Fruit fly (Drosophila melanogaster) whole organism, embryonic: Measurements from ENCODE around the gene Mur2B.
A peak's percentile ranks its signal among the peaks of the same experiment; 100 is the strongest.

Source experiments
- Antp ChIP-seq: fragments of 200-800 bp; sonication (Bioruptor generic); optimal IDR thresholded peaks from 3 replicates; lab custom pipeline; 2016; ENCODE audit warnings: missing biosample characterization, missing genetic modification characterization
- CG11456 ChIP-seq: fragments of 200-800 bp; sonication (Bioruptor generic); IDR thresholded peaks from 3 replicates; pipeline ENCODE4 v1.3.6; 2022; ENCODE audit warnings: missing biosample characterization, missing genetic modification characterization
- CG12391 ChIP-seq: fragments of 200-800 bp; sonication (Bioruptor generic); optimal IDR thresholded peaks from 3 replicates; lab custom pipeline; 2018; ENCODE audit warnings: missing biosample characterization, mild to moderate bottlenecking, missing genetic modification characterization, moderate library complexity
- CG14667 ChIP-seq: fragments of 200-800 bp; sonication (Bioruptor generic); IDR thresholded peaks from 2 replicates; pipeline ENCODE4 v1.3.6; 2022; ENCODE audit warnings: missing biosample characterization, missing genetic modification characterization
- CG18011 ChIP-seq: fragments of 200-800 bp; sonication (Bioruptor generic); optimal IDR thresholded peaks from 2 replicates; lab custom pipeline; 2017; ENCODE audit warnings: missing biosample characterization, missing genetic modification characterization, mild to moderate bottlenecking, moderate library complexity, missing genotype
- CG2120 ChIP-seq: fragments of 200-800 bp; sonication (Bioruptor generic); optimal IDR thresholded peaks from 3 replicates; lab custom pipeline; 2016; ENCODE audit warnings: missing biosample characterization, missing genetic modification characterization
- CG2678 ChIP-seq: fragments of 200-800 bp; sonication (Bioruptor generic); optimal IDR thresholded peaks from 3 replicates; lab custom pipeline; 2019; ENCODE audit warnings: missing biosample characterization, mild to moderate bottlenecking, missing genetic modification characterization, moderate library complexity
- CG30403 ChIP-seq: fragments of 200-800 bp; sonication (Bioruptor generic); optimal IDR thresholded peaks from 3 replicates; lab custom pipeline; 2016; ENCODE audit warnings: missing biosample characterization, missing genetic modification characterization
- CG31365 ChIP-seq: fragments of 200-800 bp; sonication (Bioruptor generic); optimal IDR thresholded peaks from 2 replicates; lab custom pipeline; 2018; ENCODE audit warnings: missing biosample characterization, mild to moderate bottlenecking, missing genetic modification characterization
- CG3995 ChIP-seq: fragments of 200-800 bp; sonication (Bioruptor generic); optimal IDR thresholded peaks from 3 replicates; lab custom pipeline; 2016; ENCODE audit warnings: missing biosample characterization, missing genetic modification characterization
- CG4282 ChIP-seq: fragments of 200-800 bp; sonication (Bioruptor generic); optimal IDR thresholded peaks from 2 replicates; lab custom pipeline; 2016; ENCODE audit warnings: missing biosample characterization, missing genetic modification characterization
- CG4360 ChIP-seq: fragments of 200-800 bp; sonication (Bioruptor generic); IDR thresholded peaks from 2 replicates; pipeline ENCODE4 v1.3.6; 2022; ENCODE audit warnings: missing biosample characterization, missing genetic modification characterization
- CG6765 ChIP-seq: fragments of 200-800 bp; sonication (Bioruptor generic); optimal IDR thresholded peaks from 3 replicates; lab custom pipeline; 2017; ENCODE audit warnings: missing biosample characterization, mild to moderate bottlenecking, missing genetic modification characterization
- CG7556 ChIP-seq: fragments of 200-800 bp; sonication (Bioruptor generic); optimal IDR thresholded peaks from 2 replicates; lab custom pipeline; 2017; ENCODE audit warnings: missing biosample characterization, mild to moderate bottlenecking, missing genetic modification characterization
- CG7963 ChIP-seq: fragments of 200-800 bp; sonication (Bioruptor generic); IDR thresholded peaks from 3 replicates; pipeline ENCODE4 v1.3.6; 2022; ENCODE audit warnings: missing biosample characterization, missing genetic modification characterization; ENCODE audit not compliant: partially characterized antibody
- CG8359 ChIP-seq: fragments of 200-800 bp; sonication (Bioruptor generic); optimal IDR thresholded peaks from 2 replicates; lab custom pipeline; 2017; ENCODE audit warnings: missing biosample characterization, mild to moderate bottlenecking, missing genetic modification characterization, borderline replicate concordance
- CG8944 ChIP-seq: fragments of 200-800 bp; sonication (Bioruptor generic); optimal IDR thresholded peaks from 3 replicates; lab custom pipeline; 2016; ENCODE audit warnings: missing biosample characterization, missing genetic modification characterization
- Dek ChIP-seq: fragments of 200-800 bp; sonication (Bioruptor generic); optimal IDR thresholded peaks from 3 replicates; lab custom pipeline; 2019; ENCODE audit warnings: missing biosample characterization, mild to moderate bottlenecking, missing genetic modification characterization, moderate library complexity
- Doc3 ChIP-seq: fragments of 200-800 bp; sonication (Bioruptor generic); IDR thresholded peaks from 3 replicates; pipeline ENCODE4 v1.3.6; 2022; ENCODE audit warnings: missing biosample characterization, missing genetic modification characterization; ENCODE audit not compliant: partially characterized antibody
- Drgx ChIP-seq: fragments of 200-800 bp; sonication (Bioruptor generic); IDR thresholded peaks from 2 replicates; pipeline ENCODE4 v1.3.6; 2022; ENCODE audit warnings: missing biosample characterization, missing genetic modification characterization
- H15 ChIP-seq: fragments of 200-800 bp; sonication (Bioruptor generic); IDR thresholded peaks from 3 replicates; pipeline ENCODE4 v1.3.6; 2022; ENCODE audit warnings: missing biosample characterization, missing genetic modification characterization
- H2.0 ChIP-seq: fragments of 200-800 bp; sonication (Bioruptor generic); IDR thresholded peaks from 2 replicates; pipeline ENCODE4 v1.3.6; 2022; ENCODE audit warnings: missing biosample characterization, missing genetic modification characterization
- Hr78 ChIP-seq, 2 experiments: fragments of 200-800 bp in 1 of 2; fragments of >200 bp in 1 of 2; sonication (Bioruptor generic) in 1 of 2; optimal IDR thresholded peaks; 2 replicates each; lab custom pipeline; 2017 to 2019; ENCODE audit warnings: missing biosample characterization in 2 of 2, missing genetic modification characterization in 2 of 2, mild to moderate bottlenecking in 1 of 2, moderate library complexity in 1 of 2
- Lhr ChIP-seq: fragments of 200-800 bp; sonication (Bioruptor generic); optimal IDR thresholded peaks from 3 replicates; lab custom pipeline; 2017; ENCODE audit warnings: mild to moderate bottlenecking, missing biosample characterization, missing genetic modification reagents, missing genetic modification characterization
- Mad ChIP-seq: fragments of 200-800 bp; sonication (Bioruptor generic); optimal IDR thresholded peaks from 2 replicates; lab custom pipeline; 2016; ENCODE audit warnings: missing biosample characterization, missing genetic modification characterization
- Mes4 ChIP-seq: fragments of 200-800 bp; sonication (Bioruptor generic); optimal IDR thresholded peaks from 2 replicates; lab custom pipeline; 2016; ENCODE audit warnings: missing biosample characterization, missing genetic modification characterization
- NC2β ChIP-seq: fragments of 200-800 bp; sonication (Bioruptor generic); optimal IDR thresholded peaks from 2 replicates; lab custom pipeline; 2016; ENCODE audit warnings: missing biosample characterization, missing genetic modification characterization
- Sry-β ChIP-seq: fragments of 200-800 bp; sonication (Bioruptor generic); optimal IDR thresholded peaks from 2 replicates; lab custom pipeline; 2018; ENCODE audit warnings: missing biosample characterization, mild to moderate bottlenecking, missing genetic modification characterization, moderate library complexity
- ab ChIP-seq: fragments of 200-800 bp; sonication (Bioruptor generic); optimal IDR thresholded peaks from 2 replicates; lab custom pipeline; 2016; ENCODE audit warnings: missing biosample characterization, missing genetic modification characterization
- amos ChIP-seq: fragments of 200-800 bp; sonication (Bioruptor generic); IDR thresholded peaks from 2 replicates; pipeline ENCODE4 v1.3.6; 2022; ENCODE audit warnings: missing biosample characterization, missing genetic modification characterization; ENCODE audit not compliant: partially characterized antibody
- ato ChIP-seq: fragments of 200-800 bp; sonication (Bioruptor generic); IDR thresholded peaks from 2 replicates; pipeline ENCODE4 v1.3.6; 2022; ENCODE audit warnings: missing biosample characterization, missing genetic modification characterization; ENCODE audit not compliant: partially characterized antibody
- az2 ChIP-seq: fragments of 200-800 bp; sonication (Bioruptor generic); optimal IDR thresholded peaks from 3 replicates; lab custom pipeline; 2016; ENCODE audit warnings: missing biosample characterization, missing genetic modification characterization
- bbx ChIP-seq: fragments of 200-800 bp; sonication (Bioruptor generic); IDR thresholded peaks from 2 replicates; pipeline ENCODE4 v1.3.6; 2022; ENCODE audit warnings: missing biosample characterization, missing genetic modification characterization; ENCODE audit not compliant: partially characterized antibody
- bowl ChIP-seq: fragments of 200-800 bp; sonication (Bioruptor generic); IDR thresholded peaks from 2 replicates; pipeline ENCODE4 v1.3.6; 2022; ENCODE audit warnings: missing biosample characterization, missing genetic modification characterization
- cas ChIP-seq: fragments of 200-800 bp; sonication (Bioruptor generic); IDR thresholded peaks from 2 replicates; pipeline ENCODE4 v1.3.6; 2022; ENCODE audit warnings: missing biosample characterization, missing genetic modification characterization
- dati ChIP-seq: fragments of 200-800 bp; sonication (Bioruptor generic); IDR thresholded peaks from 2 replicates; pipeline ENCODE4 v1.3.6; 2022; ENCODE audit warnings: missing biosample characterization, missing genetic modification characterization
- dm ChIP-seq: fragments of 200-800 bp; sonication (Bioruptor generic); optimal IDR thresholded peaks from 3 replicates; lab custom pipeline; 2016; ENCODE audit warnings: missing biosample characterization, missing genetic modification characterization
- fru ChIP-seq: fragments of >200 bp; optimal IDR thresholded peaks from 2 replicates; lab custom pipeline; 2017
- gro ChIP-seq: fragments of 200-800 bp; sonication (Bioruptor generic); optimal IDR thresholded peaks from 2 replicates; lab custom pipeline; 2016; ENCODE audit warnings: missing biosample characterization, missing genetic modification characterization
- gt ChIP-seq: fragments of 200-800 bp; sonication (Bioruptor generic); IDR thresholded peaks from 2 replicates; pipeline ENCODE4 v1.3.6; 2022; ENCODE audit warnings: missing biosample characterization, missing genetic modification characterization
- knrl ChIP-seq: fragments of 200-800 bp; sonication (Bioruptor generic); IDR thresholded peaks from 3 replicates; pipeline ENCODE4 v1.3.6; 2022; ENCODE audit warnings: missing biosample characterization, missing genetic modification characterization; ENCODE audit not compliant: partially characterized antibody
- odd ChIP-seq: fragments of 200-800 bp; sonication (Bioruptor generic); optimal IDR thresholded peaks from 2 replicates; lab custom pipeline; 2017; ENCODE audit warnings: missing biosample characterization, mild to moderate bottlenecking, missing genetic modification characterization
- p53 ChIP-seq: fragments of 200-800 bp; sonication (Bioruptor generic); optimal IDR thresholded peaks from 2 replicates; lab custom pipeline; 2016; ENCODE audit warnings: missing biosample characterization, missing genetic modification characterization
- rib ChIP-seq: fragments of 200-800 bp; sonication (Bioruptor generic); IDR thresholded peaks from 2 replicates; pipeline ENCODE4 v1.3.6; 2022; ENCODE audit warnings: missing biosample characterization, missing genetic modification characterization
- sisA ChIP-seq: fragments of 200-800 bp; sonication (Bioruptor generic); IDR thresholded peaks from 2 replicates; pipeline ENCODE4 v1.3.6; 2022; ENCODE audit warnings: missing biosample characterization, missing genetic modification characterization
- slbo ChIP-seq: fragments of 200-800 bp; sonication (Bioruptor generic); IDR thresholded peaks from 2 replicates; pipeline ENCODE4 v1.3.6; 2022; ENCODE audit warnings: missing biosample characterization, missing genetic modification characterization
- sqz ChIP-seq: fragments of 200-800 bp; sonication (Bioruptor generic); optimal IDR thresholded peaks from 3 replicates; lab custom pipeline; 2018; ENCODE audit warnings: missing biosample characterization, mild to moderate bottlenecking, missing genetic modification characterization
- tll ChIP-seq, 2 experiments: fragments of 200-800 bp in 1 of 2; fragments of >200 bp in 1 of 2; sonication (Bioruptor generic) in 1 of 2; optimal IDR thresholded peaks; 2 replicates each; lab custom pipeline; 2017 to 2019; ENCODE audit warnings: missing biosample characterization in 2 of 2, missing genetic modification characterization in 2 of 2, mild to moderate bottlenecking in 1 of 2, moderate library complexity in 1 of 2
- trh ChIP-seq: fragments of 200-800 bp; sonication (Bioruptor generic); optimal IDR thresholded peaks from 2 replicates; lab custom pipeline; 2016; ENCODE audit warnings: missing biosample characterization, missing genetic modification characterization

The Mur2B gene

DNA sequence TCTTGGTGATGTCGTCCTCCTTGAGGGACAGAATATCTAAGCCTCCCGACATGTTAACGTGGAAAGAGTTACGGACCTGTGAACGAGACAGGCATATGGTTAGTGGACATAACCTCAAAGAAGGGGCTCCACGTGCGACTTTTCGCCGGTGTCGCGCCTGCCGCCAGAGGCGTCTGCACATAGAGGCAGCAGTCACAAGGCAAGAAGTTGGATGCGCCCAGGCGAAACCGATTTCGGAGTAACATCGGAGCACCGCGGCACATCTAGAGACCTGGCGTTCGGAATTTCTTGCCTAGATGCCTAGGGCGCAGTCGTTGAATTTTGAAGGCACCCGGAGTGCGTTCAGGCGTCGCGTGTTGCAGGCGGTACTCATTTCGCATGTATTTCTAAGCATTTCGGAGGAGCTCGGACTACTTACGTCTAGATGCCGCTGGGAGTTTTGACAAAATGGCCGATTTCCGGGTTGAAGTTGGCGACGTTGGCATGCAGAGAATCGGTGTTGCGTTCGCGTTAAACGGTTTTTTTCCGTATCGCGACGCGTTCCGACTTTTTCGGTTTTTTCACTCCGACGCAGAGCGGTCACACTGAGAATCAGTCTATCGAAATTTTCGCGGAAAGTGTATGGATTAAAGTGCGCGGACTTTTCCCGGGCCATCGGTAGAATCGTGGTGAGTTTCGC, 185.6 kb downstream of the Mur2B start, which contains the start of the genes sta and inc (continued):
- TF ChIP-seq Lhr (GFP tag; lab: Kevin White, UChicago), result peak; percentile 92
- peak; percentile 10 for TF ChIP-seq CG8359 (GFP tag; lab: Kevin White, UChicago)
- TF ChIP-seq Dek (tag; lab: Kevin White, UChicago), result peak; percentile 50
- peak; percentile 55 for TF ChIP-seq sqz (GFP tag; lab: Kevin White, UChicago)
- TF ChIP-seq H2.0 (GFP tag; lab: Robert Waterston, UW), result 0 out of 2 replicates have a peak, but pooled peaks have one; percentile 5
- TF ChIP-seq az2 (GFP tag; lab: Kevin White, UChicago), result no peak
- TF ChIP-seq Sry-β (GFP tag; lab: Kevin White, UChicago), result peak; percentile 11
- 0 out of 3 replicates have a peak, but pooled peaks have one; percentile 23 for TF ChIP-seq H15
- peak; percentile 60 for TF ChIP-seq CG2120 (GFP tag; lab: Kevin White, UChicago)
- no peak for TF ChIP-seq Hr78 (GFP tag; optimal IDR thresholded peaks at IDR 0.05; lab: Kevin White, UChicago)
- TF ChIP-seq CG8944 (GFP tag; lab: Kevin White, UChicago), result peak; percentile 15
- TF ChIP-seq CG12391 (tag; lab: Kevin White, UChicago), result peak; percentile 58
- peak; percentile 60 for TF ChIP-seq CG7556 (GFP tag; lab: Kevin White, UChicago)
- TF ChIP-seq slbo, result peak; percentile 47; the same call in 1 of the 2 replicates
- TF ChIP-seq Drgx (GFP tag; lab: Robert Waterston, UW), result peak; percentile 43; the same call in 1 of the 2 replicates
- peak; percentile 38 for TF ChIP-seq CG18011 (GFP tag; lab: Kevin White, UChicago)
- TF ChIP-seq bbx (GFP tag; lab: Robert Waterston, UW), result no peak
- TF ChIP-seq Mes4, result peak; percentile 81
- no peak for TF ChIP-seq CG4282 (GFP tag; lab: Kevin White, UChicago)
- TF ChIP-seq knrl, result peak; percentile 65
- TF ChIP-seq CG11456 (GFP tag; lab: Robert Waterston, UW), result peak; percentile 74; the same call in 2 of the 3 replicates
- peak; percentile 69 for TF ChIP-seq odd (GFP tag; lab: Kevin White, UChicago)
- TF ChIP-seq amos, result peak; percentile 68
- peak; percentile 57 for TF ChIP-seq Mad (GFP tag; lab: Kevin White, UChicago)
- no peak for TF ChIP-seq tll (GFP tag; optimal IDR thresholded peaks at IDR 0.05; lab: Kevin White, UChicago)
- TF ChIP-seq CG4360, result 0 out of 2 replicates have a peak, but pooled peaks have one; percentile 12
- no peak for TF ChIP-seq sisA
- peak; percentile 66 for TF ChIP-seq p53
- peak; percentile 55; the same call in 1 of the 2 replicates for TF ChIP-seq bowl (GFP tag; lab: Robert Waterston, UW)
- peak; percentile 86 for TF ChIP-seq CG6765
- TF ChIP-seq CG7963 (GFP tag; lab: Robert Waterston, UW), result no peak
- TF ChIP-seq gro (GFP tag; lab: Kevin White, UChicago), result no peak
- peak; percentile 44 for TF ChIP-seq CG30403 (GFP tag; lab: Kevin White, UChicago)
- no peak for TF ChIP-seq trh (GFP tag; lab: Kevin White, UChicago)
- peak; percentile 91 for TF ChIP-seq NC2β (GFP tag; lab: Kevin White, UChicago)
- TF ChIP-seq dm (GFP tag; lab: Kevin White, UChicago), result peak; percentile 90
- TF ChIP-seq CG2678 (tag; lab: Kevin White, UChicago), result peak; percentile 65
- TF ChIP-seq gt (GFP tag; lab: Robert Waterston, UW), result no peak
- TF ChIP-seq Antp, result peak; percentile 31
- TF ChIP-seq ab (GFP tag; lab: Kevin White, UChicago), result no peak
- TF ChIP-seq fru (lab: Kevin White, UChicago), result no peak
- TF ChIP-seq CG3995 (GFP tag; lab: Kevin White, UChicago), result peak; percentile 57
- TF ChIP-seq CG31365, result peak; percentile 73
- TF ChIP-seq cas (GFP tag; lab: Robert Waterston, UW), result no peak
- TF ChIP-seq Doc3, result peak; percentile 42; the same call in 1 of the 3 replicates
- no peak for TF ChIP-seq CG14667
- TF ChIP-seq ato (GFP tag; lab: Robert Waterston, UW), result 0 out of 2 replicates have a peak, but pooled peaks have one; percentile 26
- no peak for TF ChIP-seq dati
- peak; percentile 79; the same call in 1 of the 2 replicates for TF ChIP-seq rib
